Worm (Caenorhabditis elegans): ENCODE data around the gene nhr-96.

The nhr-96 gene

DNA sequence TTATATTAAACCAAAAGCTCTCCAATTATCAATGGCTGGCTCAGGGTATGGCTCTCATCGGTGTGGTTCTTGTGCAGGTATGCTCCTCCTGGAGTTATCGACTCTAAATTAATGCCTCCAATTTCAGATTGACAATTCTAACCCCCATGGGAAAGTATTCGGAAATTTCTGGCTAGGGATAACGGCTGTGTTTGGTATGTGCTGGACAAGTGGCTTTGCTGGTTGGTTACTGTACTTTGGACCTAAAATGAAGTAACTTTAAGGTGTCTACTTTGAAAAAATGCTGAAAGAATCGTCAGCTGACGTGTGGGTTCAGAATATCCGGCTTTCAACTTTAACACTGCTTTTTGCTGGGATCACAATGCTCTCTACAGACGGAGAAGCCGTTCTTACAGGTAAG lies 16.4 kb upstream of the nhr-96 start:
- TF ChIP-seq sea-1 (GFP tag; conservative IDR thresholded peaks at IDR 0.05) (no peak), ama-1 (optimal IDR thresholded peaks at IDR 0.05) (no peak), scrt-1 (GFP tag; IDR thresholded peaks at IDR 0.05) (no peak), hnd-1 (tag; optimal IDR thresholded peaks at IDR 0.05) (no peak), ceh-36 (tag; optimal IDR thresholded peaks at IDR 0.05) (no peak), pes-1 (GFP tag; IDR thresholded peaks at IDR 0.05) (no peak), ceh-13 (GFP tag; optimal IDR thresholded peaks at IDR 0.05) (no peak), B0310.2 (tag; optimal IDR thresholded peaks at IDR 0.05) (no peak), tbx-11 (GFP tag; IDR thresholded peaks at IDR 0.05) (no peak), hmbx-1 (tag; optimal IDR thresholded peaks at IDR 0.05) (no peak), tbx-37 (GFP tag; conservative IDR thresholded peaks at IDR 0.05) (no peak), flt-1 (GFP tag; IDR thresholded peaks at IDR 0.05) (no peak), hmg-4 (GFP tag; optimal IDR thresholded peaks at IDR 0.05) (no peak), aly-1 (tag; optimal IDR thresholded peaks at IDR 0.05) (no peak), ets-7 (tag; optimal IDR thresholded peaks at IDR 0.05) (no peak), tra-4 (tag; optimal IDR thresholded peaks at IDR 0.05) (no peak), F13C5.2 (tag; optimal IDR thresholded peaks at IDR 0.05) (no peak)

ce11 chrV:2218803-2219202 lies 14.5 kb upstream of the nhr-96 start, which contains the start of gene nhr-56:
Gene nhr-56, plus strand, starts transcription at chrV:2219004.
- TF ChIP-seq hmbx-1 (tag; optimal IDR thresholded peaks at IDR 0.05) (no peak), pes-1 (GFP tag; IDR thresholded peaks at IDR 0.05) (no peak), ceh-13 (GFP tag; optimal IDR thresholded peaks at IDR 0.05) (no peak), tra-4 (tag; optimal IDR thresholded peaks at IDR 0.05) (no peak), sea-1 (GFP tag; conservative IDR thresholded peaks at IDR 0.05) (no peak), tbx-11 (GFP tag; IDR thresholded peaks at IDR 0.05) (no peak), ets-7 (tag; optimal IDR thresholded peaks at IDR 0.05) (no peak), ama-1 (optimal IDR thresholded peaks at IDR 0.05) (no peak), F13C5.2 (tag; optimal IDR thresholded peaks at IDR 0.05) (no peak), tbx-37 (GFP tag; conservative IDR thresholded peaks at IDR 0.05) (no peak), hnd-1 (tag; optimal IDR thresholded peaks at IDR 0.05) (no peak), flt-1 (GFP tag; IDR thresholded peaks at IDR 0.05) (no peak), scrt-1 (GFP tag; IDR thresholded peaks at IDR 0.05) (no peak), ceh-36 (tag; optimal IDR thresholded peaks at IDR 0.05) (no peak), hmg-4 (GFP tag; optimal IDR thresholded peaks at IDR 0.05) (no peak), aly-1 (tag; optimal IDR thresholded peaks at IDR 0.05) (no peak), B0310.2 (tag; optimal IDR thresholded peaks at IDR 0.05) (no peak)

ce11 chrV:2221764-2222163 lies 11.5 kb upstream of the nhr-96 start, which contains the start of gene nhr-128:
Gene nhr-128, plus strand, starts transcription at chrV:2222064.
- no peak for TF ChIP-seq F13C5.2 (tag; optimal IDR thresholded peaks at IDR 0.05)
- TF ChIP-seq scrt-1 (GFP tag; IDR thresholded peaks at IDR 0.05), result no peak

- TF ChIP-seq hnd-1 (tag; optimal IDR thresholded peaks at IDR 0.05), result no peak
- TF ChIP-seq tra-4 (tag; optimal IDR thresholded peaks at IDR 0.05), result no peak
- TF ChIP-seq B0310.2 (tag; optimal IDR thresholded peaks at IDR 0.05), result no peak
- TF ChIP-seq hmg-4 (GFP tag; optimal IDR thresholded peaks at IDR 0.05), result no peak
- no peak for TF ChIP-seq hmbx-1 (tag; optimal IDR thresholded peaks at IDR 0.05)
These were observed 8.1 kb upstream of the nhr-96 start, which contains the start of gene nhr-103 for ce11 chrV:2225130-2225529. Gene nhr-103, plus strand, starts transcription at chrV:2225430.

DNA sequence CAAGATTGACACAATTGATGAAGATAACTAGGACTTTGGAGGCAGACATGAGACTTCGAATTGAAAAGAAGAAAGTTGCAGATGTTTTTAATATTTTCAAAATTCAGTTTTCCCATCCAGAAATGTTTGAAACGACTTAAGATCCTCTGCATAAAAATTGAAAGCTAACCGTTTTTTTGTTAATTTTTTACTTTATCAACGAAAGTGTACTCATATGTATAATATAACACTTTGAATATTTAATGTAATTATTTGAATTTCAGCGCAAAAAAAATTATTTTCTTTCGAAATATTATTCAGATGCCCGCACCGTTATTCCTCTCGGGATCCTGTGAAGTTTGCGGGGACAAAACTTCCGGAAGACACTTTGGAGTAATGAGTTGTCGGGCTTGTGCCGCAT lies 6.4 kb upstream of the nhr-96 start, which contains the start of gene nhr-18:
Gene nhr-18, plus strand, starts transcription at position 301 of the 400 bp plus-strand sequence.
- TF ChIP-seq tbx-37 (GFP tag; conservative IDR thresholded peaks at IDR 0.05) (no peak), hmg-4 (GFP tag; optimal IDR thresholded peaks at IDR 0.05) (no peak), tbx-11 (GFP tag; IDR thresholded peaks at IDR 0.05) (no peak), ets-7 (tag; optimal IDR thresholded peaks at IDR 0.05) (no peak), B0310.2 (tag; optimal IDR thresholded peaks at IDR 0.05) (no peak), ceh-36 (tag; optimal IDR thresholded peaks at IDR 0.05) (no peak), F13C5.2 (tag; optimal IDR thresholded peaks at IDR 0.05) (no peak), hmbx-1 (tag; optimal IDR thresholded peaks at IDR 0.05) (no peak), tra-4 (tag; optimal IDR thresholded peaks at IDR 0.05) (no peak), aly-1 (tag; optimal IDR thresholded peaks at IDR 0.05) (no peak), sea-1 (GFP tag; conservative IDR thresholded peaks at IDR 0.05) (no peak), ceh-13 (GFP tag; optimal IDR thresholded peaks at IDR 0.05) (no peak), hnd-1 (tag; optimal IDR thresholded peaks at IDR 0.05) (no peak)

DNA sequence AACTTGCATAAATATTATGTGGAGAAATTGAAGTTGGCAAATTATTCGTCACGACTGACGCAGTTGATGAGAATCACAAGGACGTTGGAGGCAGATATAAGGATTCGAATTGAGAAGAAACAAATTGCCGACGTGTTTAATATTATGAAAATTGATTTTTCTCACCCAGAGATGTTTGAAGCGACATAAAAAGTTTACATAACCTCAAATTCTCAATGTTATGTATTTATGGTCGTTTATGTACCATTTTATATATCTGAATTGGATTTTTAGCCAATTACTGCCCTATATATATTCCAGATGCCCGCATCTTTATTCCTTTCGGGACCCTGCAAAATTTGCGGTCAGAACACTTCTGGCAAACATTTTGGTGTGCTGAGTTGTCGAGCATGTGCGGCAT lies 4.5 kb upstream of the nhr-96 start, which contains the start of gene nhr-126:
Gene nhr-126, plus strand, starts transcription at position 301 of the 400 bp plus-strand sequence.
- TF ChIP-seq ceh-13 (GFP tag; optimal IDR thresholded peaks at IDR 0.05) (no peak), tbx-37 (GFP tag; conservative IDR thresholded peaks at IDR 0.05) (no peak), hnd-1 (tag; optimal IDR thresholded peaks at IDR 0.05) (no peak), ama-1 (optimal IDR thresholded peaks at IDR 0.05) (no peak), hmbx-1 (tag; optimal IDR thresholded peaks at IDR 0.05) (no peak), B0310.2 (tag; optimal IDR thresholded peaks at IDR 0.05) (no peak), pes-1 (GFP tag; IDR thresholded peaks at IDR 0.05) (no peak), flt-1 (GFP tag; IDR thresholded peaks at IDR 0.05) (no peak), scrt-1 (GFP tag; IDR thresholded peaks at IDR 0.05) (no peak), sea-1 (GFP tag; conservative IDR thresholded peaks at IDR 0.05) (no peak), ceh-36 (tag; optimal IDR thresholded peaks at IDR 0.05) (no peak), tbx-11 (GFP tag; IDR thresholded peaks at IDR 0.05) (no peak), tra-4 (tag; optimal IDR thresholded peaks at IDR 0.05) (no peak), hmg-4 (GFP tag; optimal IDR thresholded peaks at IDR 0.05) (no peak), aly-1 (tag; optimal IDR thresholded peaks at IDR 0.05) (no peak), ets-7 (tag; optimal IDR thresholded peaks at IDR 0.05) (no peak)

DNA sequence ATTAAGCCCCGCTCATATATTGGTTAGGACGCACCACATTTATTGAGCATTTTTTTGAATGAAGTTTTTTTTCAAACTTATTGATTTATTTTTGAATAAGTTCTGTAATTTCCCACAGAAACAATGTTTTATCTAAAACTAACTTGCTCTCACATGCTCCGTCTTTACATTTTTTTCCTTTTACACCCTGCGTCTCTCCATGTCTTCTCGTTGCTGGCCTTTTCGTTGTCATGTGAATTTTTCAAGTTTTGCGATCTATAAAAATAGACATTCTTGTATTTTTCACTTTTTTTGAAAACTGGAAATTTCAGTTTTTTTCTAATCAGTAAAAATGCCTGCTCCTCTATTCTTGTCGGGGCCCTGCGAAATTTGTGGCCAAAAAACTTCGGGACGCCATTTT lies 2.4 kb upstream of the nhr-96 start, which contains the start of gene nhr-134:
Gene nhr-134, plus strand, starts transcription at position 312 of the 400 bp plus-strand sequence.
- TF ChIP-seq tra-4 (tag; optimal IDR thresholded peaks at IDR 0.05) (no peak), ama-1 (optimal IDR thresholded peaks at IDR 0.05) (no peak), scrt-1 (GFP tag; IDR thresholded peaks at IDR 0.05) (no peak), hmg-4 (GFP tag; optimal IDR thresholded peaks at IDR 0.05) (no peak), hnd-1 (tag; optimal IDR thresholded peaks at IDR 0.05) (no peak), flt-1 (GFP tag; IDR thresholded peaks at IDR 0.05) (no peak), aly-1 (tag; optimal IDR thresholded peaks at IDR 0.05) (no peak), hmbx-1 (tag; optimal IDR thresholded peaks at IDR 0.05) (no peak), ceh-36 (tag; optimal IDR thresholded peaks at IDR 0.05) (no peak), ets-7 (tag; optimal IDR thresholded peaks at IDR 0.05) (no peak), tbx-37 (GFP tag; conservative IDR thresholded peaks at IDR 0.05) (no peak), pes-1 (GFP tag; IDR thresholded peaks at IDR 0.05) (no peak), ceh-13 (GFP tag; optimal IDR thresholded peaks at IDR 0.05) (no peak), B0310.2 (tag; optimal IDR thresholded peaks at IDR 0.05) (no peak), sea-1 (GFP tag; conservative IDR thresholded peaks at IDR 0.05) (no peak), F13C5.2 (tag; optimal IDR thresholded peaks at IDR 0.05) (no peak), tbx-11 (GFP tag; IDR thresholded peaks at IDR 0.05) (no peak)
